Worm (Caenorhabditis elegans) whole organism, mixed stage, embryonic: Measurements from ENCODE around the gene srb-18.
A peak's percentile ranks its signal among the peaks of the same experiment; 100 is the strongest.
"Not testable (repeated sequence)": the region's sequence is repeated elsewhere in the genome, so short reads cannot be mapped to it uniquely, and the experiment has no call there.

ENCODE experiments used
- M03D4.4 ChIP-seq: sonication (generic microtip); optimal IDR thresholded peaks from 2 replicates; lab custom pipeline; 2017; ENCODE audit warnings: mild to moderate bottlenecking, missing genetic modification characterization, missing compliant biosample characterization
- bed-3 ChIP-seq: fragments of 200-800 bp; sonication (Bioruptor generic); optimal IDR thresholded peaks from 3 replicates; lab custom pipeline; 2018; ENCODE audit warnings: mild to moderate bottlenecking, missing genetic modification characterization, moderate library complexity, missing compliant biosample characterization
- blmp-1 ChIP-seq: fragments of 150-350 bp; optimal IDR thresholded peaks from 2 replicates; lab custom pipeline; 2014; ENCODE audit warnings: missing biosample characterization, missing genetic modification characterization
- ceh-39 ChIP-seq: fragments of 150-350 bp; optimal IDR thresholded peaks from 2 replicates; lab custom pipeline; 2014; ENCODE audit warnings: missing biosample characterization, missing genetic modification characterization
- ceh-43 ChIP-seq: fragments of 200-800 bp; sonication (Bioruptor generic); optimal IDR thresholded peaks from 2 replicates; lab custom pipeline; 2018; ENCODE audit warnings: mild to moderate bottlenecking, missing genetic modification characterization, moderate library complexity, missing compliant biosample characterization
- ceh-83 ChIP-seq: fragments of 200-800 bp; sonication (Bioruptor generic); optimal IDR thresholded peaks from 2 replicates; lab custom pipeline; 2018; ENCODE audit warnings: mild to moderate bottlenecking, missing genetic modification characterization, missing compliant biosample characterization
- ces-1 ChIP-seq: fragments of 150-350 bp; optimal IDR thresholded peaks from 2 replicates; lab custom pipeline; 2014; ENCODE audit warnings: missing biosample characterization, missing genetic modification reagents, missing genetic modification characterization
- cnd-1 ChIP-seq: fragments of 200-800 bp; sonication (Bioruptor generic); optimal IDR thresholded peaks from 2 replicates; lab custom pipeline; 2018; ENCODE audit warnings: mild to moderate bottlenecking, missing genetic modification characterization, missing compliant biosample characterization
- elt-1 ChIP-seq: sonication (generic microtip); optimal IDR thresholded peaks from 2 replicates; lab custom pipeline; 2017; ENCODE audit warnings: missing genetic modification characterization, mild to moderate bottlenecking, missing compliant biosample characterization, antibody characterized with exemption, moderate library complexity, borderline replicate concordance; ENCODE audit not compliant: insufficient read depth
- flh-1 ChIP-seq: fragments of 200-800 bp; sonication (Bioruptor generic); optimal IDR thresholded peaks from 2 replicates; lab custom pipeline; 2018; ENCODE audit warnings: mild to moderate bottlenecking, missing genetic modification characterization, moderate library complexity, missing compliant biosample characterization
- hlh-1 ChIP-seq: fragments of 150-350 bp; optimal IDR thresholded peaks from 2 replicates; lab custom pipeline; 2014; ENCODE audit warnings: missing biosample characterization, missing genetic modification reagents, missing genetic modification characterization
- lsy-2 ChIP-seq: fragments of 150-350 bp; optimal IDR thresholded peaks from 2 replicates; lab custom pipeline; 2014; ENCODE audit warnings: missing biosample characterization, missing genetic modification characterization
- mep-1 ChIP-seq: fragments of 150-350 bp; optimal IDR thresholded peaks from 2 replicates; lab custom pipeline; 2017; ENCODE audit warnings: missing biosample characterization, missing genetic modification reagents, missing genetic modification characterization, inconsistent platforms
- mls-2 ChIP-seq: sonication (generic microtip); optimal IDR thresholded peaks from 2 replicates; lab custom pipeline; 2016; ENCODE audit warnings: mild to moderate bottlenecking, missing genetic modification characterization, moderate library complexity, missing compliant biosample characterization
- nhr-12 ChIP-seq: fragments of 150-350 bp; optimal IDR thresholded peaks from 2 replicates; lab custom pipeline; 2014; ENCODE audit warnings: missing biosample characterization, missing genetic modification characterization
- nhr-2 ChIP-seq: fragments of 150-350 bp; optimal IDR thresholded peaks from 2 replicates; lab custom pipeline; 2014; ENCODE audit warnings: missing biosample characterization, missing genetic modification characterization
- nhr-237 ChIP-seq: fragments of 150-350 bp; optimal IDR thresholded peaks from 2 replicates; lab custom pipeline; 2014; ENCODE audit warnings: missing biosample characterization, missing genetic modification characterization
- nhr-28 ChIP-seq: fragments of 150-350 bp; optimal IDR thresholded peaks from 2 replicates; lab custom pipeline; 2014; ENCODE audit warnings: missing biosample characterization, missing genetic modification characterization
- nhr-76 ChIP-seq: sonication (generic microtip); optimal IDR thresholded peaks from 2 replicates; lab custom pipeline; 2017; ENCODE audit warnings: missing biosample characterization, missing genetic modification characterization
- pha-4 ChIP-seq: fragments of 150-350 bp; optimal IDR thresholded peaks from 2 replicates; lab custom pipeline; 2018; ENCODE audit warnings: missing biosample characterization, missing genetic modification reagents, missing genetic modification characterization
- sem-2 ChIP-seq: fragments of 200-800 bp; sonication (Bioruptor generic); optimal IDR thresholded peaks from 2 replicates; lab custom pipeline; 2018; ENCODE audit warnings: mild to moderate bottlenecking, missing genetic modification characterization, missing compliant biosample characterization
- snpc-4 ChIP-seq: fragments of 150-350 bp; optimal IDR thresholded peaks from 2 replicates; lab custom pipeline; 2014; ENCODE audit warnings: missing biosample characterization, missing genetic modification characterization
- sptf-1 ChIP-seq: sonication (generic microtip); optimal IDR thresholded peaks from 2 replicates; lab custom pipeline; 2017; ENCODE audit warnings: mild to moderate bottlenecking, missing genetic modification characterization, moderate library complexity, missing compliant biosample characterization
- unc-120 ChIP-seq: sonication (generic microtip); optimal IDR thresholded peaks from 2 replicates; lab custom pipeline; 2017; ENCODE audit warnings: missing genetic modification characterization, missing compliant biosample characterization; ENCODE audit not compliant: poor library complexity, severe bottlenecking
- unc-39 ChIP-seq: fragments of 150-350 bp; optimal IDR thresholded peaks from 2 replicates; lab custom pipeline; 2014; ENCODE audit warnings: missing biosample characterization, missing genetic modification characterization
- unc-62 ChIP-seq: fragments of 150-350 bp; optimal IDR thresholded peaks from 2 replicates; lab custom pipeline; 2014; ENCODE audit warnings: missing biosample characterization, missing genetic modification reagents, missing genetic modification characterization
- ztf-11 ChIP-seq: fragments of 150-350 bp; optimal IDR thresholded peaks from 2 replicates; lab custom pipeline; 2014; ENCODE audit warnings: missing biosample characterization, missing genetic modification characterization

Gene srb-18

ce11 chrV:7511465-7511864 lies 3.6 kb upstream of the srb-18 start, which contains the start of gene nhr-171:
nhr-171 (plus strand) TSS chrV:7511765.
- TF ChIP-seq blmp-1 (tag; lab: Kevin White, UChicago); snpc-4 (tag; lab: Kevin White, UChicago); sem-2 (GFP tag; lab: Kevin White, UChicago): not testable (repeated sequence)

DNA sequence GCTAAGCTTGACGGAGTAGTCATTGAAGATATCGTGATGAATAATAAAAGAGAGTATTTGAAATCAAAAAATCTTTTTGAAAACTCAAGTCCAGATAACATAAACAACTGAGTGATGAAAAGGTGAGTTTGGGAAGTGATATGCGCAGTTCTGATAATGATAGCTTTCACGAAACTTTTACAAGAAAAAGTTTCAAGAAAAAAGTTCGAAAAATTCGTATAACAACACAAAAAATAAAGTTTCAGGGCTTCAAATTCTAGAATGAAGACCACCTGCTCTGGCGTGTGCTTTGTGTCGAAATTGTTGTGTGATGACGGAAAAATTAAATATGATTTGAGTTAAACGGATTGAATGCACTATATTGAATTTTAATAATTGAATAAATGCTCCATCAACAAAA lies 5.0 kb downstream of the srb-18 start, which contains the start of gene srb-19:
srb-19 (minus strand) TSS at position 101 of the 400 bp plus-strand sequence.
- TF ChIP-seq nhr-28 (tag; lab: Kevin White, UChicago) = no peak
- TF ChIP-seq ces-1 = peak; percentile 31
- no peak for TF ChIP-seq snpc-4 (tag; lab: Kevin White, UChicago)
- TF ChIP-seq, all 35 proteins: peak for 1

DNA sequence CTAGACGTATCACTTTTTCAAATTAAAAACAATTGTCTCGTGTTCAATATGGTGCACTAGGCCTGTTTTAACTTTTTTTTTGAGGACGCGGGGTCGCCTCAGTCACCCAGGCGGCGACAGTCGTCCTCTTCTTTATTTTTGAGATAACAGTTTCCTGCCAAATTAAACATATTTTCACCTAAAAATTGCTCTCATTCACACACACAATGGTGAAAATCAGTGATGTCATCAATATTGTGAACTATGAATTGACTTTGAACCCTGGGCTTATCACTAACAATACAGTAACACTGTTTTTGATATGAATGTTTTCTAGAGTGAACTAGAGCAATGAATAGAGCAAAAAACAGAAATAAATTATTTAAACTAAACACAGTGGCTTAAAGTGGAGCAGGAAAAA lies 6.3 kb downstream of the srb-18 start:
- TF ChIP-seq snpc-4 (tag; lab: Kevin White, UChicago) (no peak), mls-2 (tag; lab: Kevin White, UChicago) (no peak), unc-62 (GFP tag; lab: Kevin White, UChicago) (no peak), ceh-39 (tag; lab: Kevin White, UChicago) (no peak), mep-1 (no peak), nhr-76 (tag; lab: Kevin White, UChicago) (no peak), elt-1 (tag; lab: Kevin White, UChicago) (no peak)

ce11 chrV:7522279-7522678 lies 7.2 kb downstream of the srb-18 start, which contains the start of gene C54F6.15:
C54F6.15 (minus strand) TSS chrV:7522379.
- TF ChIP-seq sptf-1 (tag; lab: Kevin White, UChicago) = no peak
- TF ChIP-seq elt-1 (tag; lab: Kevin White, UChicago) = no peak
- TF ChIP-seq unc-120 (tag; lab: Kevin White, UChicago) = no peak
- TF ChIP-seq mls-2 (tag; lab: Kevin White, UChicago) = no peak
- no peak for TF ChIP-seq mep-1
- TF ChIP-seq unc-39 (tag; lab: Kevin White, UChicago) = no peak
- TF ChIP-seq flh-1 (GFP tag; lab: Kevin White, UChicago) = no peak
- no peak for TF ChIP-seq ceh-83 (GFP tag; lab: Kevin White, UChicago)
- no peak for TF ChIP-seq hlh-1
- no peak for TF ChIP-seq nhr-2 (tag; lab: Kevin White, UChicago)
- no peak for TF ChIP-seq snpc-4 (tag; lab: Kevin White, UChicago)
- no peak for TF ChIP-seq ceh-43 (GFP tag; lab: Kevin White, UChicago)
- TF ChIP-seq bed-3 (GFP tag; lab: Kevin White, UChicago) = no peak
- TF ChIP-seq M03D4.4 (tag; lab: Kevin White, UChicago) = no peak
- TF ChIP-seq cnd-1 (tag; lab: Kevin White, UChicago) = no peak

ce11 chrV:7523392-7523791 lies 8.4 kb downstream of the srb-18 start, which contains the start of gene C54F6.6:
C54F6.6 (plus strand) TSS chrV:7523692.
- no peak for TF ChIP-seq nhr-12 (tag; lab: Kevin White, UChicago)
- no peak for TF ChIP-seq ztf-11 (tag; lab: Kevin White, UChicago)
- TF ChIP-seq ceh-39 (tag; lab: Kevin White, UChicago) = no peak
- no peak for TF ChIP-seq blmp-1 (tag; lab: Kevin White, UChicago)
- TF ChIP-seq nhr-2 (tag; lab: Kevin White, UChicago) = no peak
- no peak for TF ChIP-seq unc-39 (tag; lab: Kevin White, UChicago)
- no peak for TF ChIP-seq unc-62 (GFP tag; lab: Kevin White, UChicago)
- no peak for TF ChIP-seq ces-1

DNA sequence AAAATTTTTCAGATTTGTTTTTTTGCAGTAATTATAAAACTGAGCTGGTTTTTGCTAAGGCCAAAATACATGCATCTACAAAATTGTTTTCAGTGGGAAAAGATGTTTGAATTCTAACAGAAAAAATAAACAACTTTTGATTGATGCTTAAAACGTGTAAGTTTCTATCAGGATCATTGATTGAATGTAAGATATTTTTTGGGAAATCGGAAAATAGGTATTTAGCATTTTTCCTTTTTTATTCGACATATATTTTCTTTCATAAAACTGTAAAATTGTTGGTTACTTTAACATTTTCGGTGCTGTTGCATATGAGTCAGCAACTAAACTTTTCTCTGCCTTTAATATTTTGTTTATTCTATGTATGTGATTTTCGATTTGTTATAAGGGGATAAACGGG lies 9.4 kb downstream of the srb-18 start, which contains the start of gene C54F6.20:
C54F6.20 (plus strand) TSS at position 301 of the 400 bp plus-strand sequence.
- TF ChIP-seq mls-2 (tag; lab: Kevin White, UChicago) = no peak
- TF ChIP-seq pha-4 (tag; lab: Kevin White, UChicago) = no peak
- TF ChIP-seq ces-1 = no peak
- no peak for TF ChIP-seq unc-62 (GFP tag; lab: Kevin White, UChicago)
- TF ChIP-seq ceh-39 (tag; lab: Kevin White, UChicago) = no peak
- TF ChIP-seq sem-2 (GFP tag; lab: Kevin White, UChicago) = no peak
- TF ChIP-seq nhr-237 (tag; lab: Kevin White, UChicago) = no peak
- no peak for TF ChIP-seq lsy-2 (tag; lab: Kevin White, UChicago)
- TF ChIP-seq elt-1 (tag; lab: Kevin White, UChicago) = no peak
- TF ChIP-seq ceh-43 (GFP tag; lab: Kevin White, UChicago) = no peak
